Worm (Caenorhabditis elegans) whole organism, L4 larva: ENCODE results near the gene C04E12.4.
A peak's percentile ranks its signal among the peaks of the same experiment; 100 is the strongest.

Experiments
- T20F7.1 ChIP-seq: fragments of 200-800 bp; sonication (Bioruptor generic); optimal IDR thresholded peaks from 2 replicates; lab custom pipeline; 2018; ENCODE audit warnings: mild to moderate bottlenecking, missing genetic modification characterization, missing compliant biosample characterization
- lir-3 ChIP-seq: sonication (generic microtip); optimal IDR thresholded peaks from 2 replicates; lab custom pipeline; 2016; ENCODE audit warnings: mild to moderate bottlenecking, missing genetic modification characterization, missing compliant biosample characterization
- nhr-11 ChIP-seq: fragments of 150-350 bp; optimal IDR thresholded peaks from 2 replicates; lab custom pipeline; 2014; ENCODE audit warnings: missing biosample characterization, missing genetic modification characterization
- snpc-1.2 ChIP-seq: fragments of 200-800 bp; sonication (Bioruptor generic); IDR thresholded peaks from 2 replicates; pipeline ENCODE4 v1.3.6; 2022; ENCODE audit warnings: missing genetic modification reagents, missing genetic modification characterization, missing compliant biosample characterization
- unc-62 ChIP-seq, 3 experiments: fragments of 150-350 bp in 1 of 3; sonication (generic microtip); optimal IDR thresholded peaks in 2 of 3; peaks in 1 of 3; 1 replicate in 1 of 3; 2 replicates in 2 of 3; lab custom pipeline; 2014 to 2017; ENCODE audit warnings: missing biosample characterization in 3 of 3, missing genetic modification characterization in 3 of 3, missing genetic modification reagents in 3 of 3, missing genotype in 1 of 3
- ztf-11 ChIP-seq: fragments of 150-350 bp; optimal IDR thresholded peaks from 2 replicates; lab custom pipeline; 2014; ENCODE audit warnings: missing biosample characterization, missing genetic modification characterization

DNA sequence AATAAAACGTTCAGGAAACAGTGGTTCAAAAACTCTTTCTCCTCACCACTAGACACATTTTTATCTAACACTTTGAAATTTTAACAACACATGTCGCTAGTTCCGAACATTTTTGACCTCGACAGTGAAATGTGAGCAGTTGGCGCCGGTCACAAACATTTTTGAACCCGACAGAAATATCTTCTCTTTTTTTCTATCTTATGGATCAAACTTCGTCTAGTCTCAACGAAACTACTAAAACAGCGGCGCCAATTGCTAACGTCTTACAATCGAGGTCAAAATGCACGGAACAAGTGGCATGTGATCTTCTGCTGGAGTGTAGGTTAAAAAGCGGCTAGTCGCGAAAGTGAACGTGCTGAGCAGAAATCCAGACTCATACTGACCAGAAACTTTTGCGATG is 18.6 kb upstream of the C04E12.4 start:
- TF ChIP-seq T20F7.1 (GFP tag; lab: Kevin White, UChicago) (no peak), ztf-11 (tag; lab: Kevin White, UChicago) (no peak), unc-62 (GFP tag; optimal IDR thresholded peaks at IDR 0.05 in 1 of 2; lab: Kevin White, UChicago) (peak in 1 of 2 experiments; percentile 88), unc-62 (tag; optimal IDR thresholded peaks at IDR 0.05; lab: Kevin White, UChicago) (no peak), snpc-1.2 (GFP tag; lab: Robert Waterston, UW) (no peak), lir-3 (tag; lab: Kevin White, UChicago) (no peak), nhr-11 (tag; lab: Kevin White, UChicago) (peak; percentile 36)
